Fruit fly (Drosophila melanogaster): Measurements from ENCODE around the gene Calx.

Gene Calx

dm6 chr3R:20956875-20957874 lies 20.8 kb upstream of the Calx start (continued):
- TF ChIP-seq CG9797 (GFP tag; optimal IDR thresholded peaks at IDR 0.05), result no peak
- peak; percentile 5; the same call in 1 of the 2 replicates for TF ChIP-seq CG8765 (GFP tag; IDR thresholded peaks at IDR 0.05)
- TF ChIP-seq fu2 (GFP tag; optimal IDR thresholded peaks at IDR 0.05), result peak; percentile 86
- TF ChIP-seq CG10267 (tag; optimal IDR thresholded peaks at IDR 0.05), result peak; percentile 79
- peak; percentile 66 for TF ChIP-seq salm (tag; optimal IDR thresholded peaks at IDR 0.05)
- peak; percentile 88 for TF ChIP-seq nau (GFP tag; optimal IDR thresholded peaks at IDR 0.05)
- TF ChIP-seq CoRest (tag; optimal IDR thresholded peaks at IDR 0.05), result peak; percentile 95
- TF ChIP-seq Rfx (GFP tag; IDR thresholded peaks at IDR 0.05), result peak; percentile 68
- peak; percentile 87 for TF ChIP-seq row (GFP tag; IDR thresholded peaks at IDR 0.05)
- TF ChIP-seq ken (GFP tag; IDR thresholded peaks at IDR 0.05), result no peak; the same call in 2 of the 3 replicates
- peak; percentile 58 for TF ChIP-seq CG12942 (GFP tag; optimal IDR thresholded peaks at IDR 0.05)
- peak; percentile 25 for TF ChIP-seq Sry-β (GFP tag; optimal IDR thresholded peaks at IDR 0.05)
- peak; percentile 69; the same call in 1 of the 2 replicates for TF ChIP-seq Ptx1 (GFP tag; IDR thresholded peaks at IDR 0.05)
- peak; percentile 63 for TF ChIP-seq emc (GFP tag; optimal IDR thresholded peaks at IDR 0.05)
- TF ChIP-seq wek (GFP tag; optimal IDR thresholded peaks at IDR 0.05), result no peak
- TF ChIP-seq CG32772 (GFP tag; IDR thresholded peaks at IDR 0.05), result peak; percentile 54; the same call in 1 of the 2 replicates
- TF ChIP-seq CG34422 (GFP tag; IDR thresholded peaks at IDR 0.05), result peak; percentile 68; the same call in 2 of the 3 replicates
- TF ChIP-seq onecut (GFP tag; IDR thresholded peaks at IDR 0.05), result peak; percentile 4; the same call in 1 of the 2 replicates
- peak; percentile 67 for TF ChIP-seq unpg (GFP tag; optimal IDR thresholded peaks at IDR 0.05)
- TF ChIP-seq ftz-f1 (GFP tag; optimal IDR thresholded peaks at IDR 0.05), result peak; percentile 42
- peak; percentile 95 for TF ChIP-seq CG18619 (GFP tag; optimal IDR thresholded peaks at IDR 0.05)
- TF ChIP-seq NC2α (GFP tag; optimal IDR thresholded peaks at IDR 0.05), result peak; percentile 39
- TF ChIP-seq dmrt11E (tag; optimal IDR thresholded peaks at IDR 0.05), result no peak
- peak; percentile 93 for TF ChIP-seq cwo (GFP tag; optimal IDR thresholded peaks at IDR 0.05)
- TF ChIP-seq zfh2 (GFP tag; optimal IDR thresholded peaks at IDR 0.05), result peak; percentile 89
- no peak for TF ChIP-seq CG31365 (tag; optimal IDR thresholded peaks at IDR 0.05)
- peak; percentile 70 for TF ChIP-seq Vsx1 (GFP tag; optimal IDR thresholded peaks at IDR 0.05)
- TF ChIP-seq ara (GFP tag; IDR thresholded peaks at IDR 0.05), result peak; percentile 63
- TF ChIP-seq Hr78 (GFP tag; optimal IDR thresholded peaks at IDR 0.05), result peak in 1 of 2 experiments; percentile 85
- TF ChIP-seq peb (GFP tag; IDR thresholded peaks at IDR 0.05), result no peak
- TF ChIP-seq CG4360 (GFP tag; IDR thresholded peaks at IDR 0.05), result no peak
- peak; percentile 92 for TF ChIP-seq Med (GFP tag)
- no peak for TF ChIP-seq CG14860 (GFP tag; IDR thresholded peaks at IDR 0.05; ENCODE audit: partially characterized antibody)
- TF ChIP-seq CG3407 (GFP tag; optimal IDR thresholded peaks at IDR 0.05), result peak; percentile 59
- no peak for TF ChIP-seq unc-4 (GFP tag; IDR thresholded peaks at IDR 0.05; ENCODE audit: partially characterized antibody)
- peak; percentile 18 for TF ChIP-seq fd64A (GFP tag; optimal IDR thresholded peaks at IDR 0.05)
- peak; percentile 85 for TF ChIP-seq CG2712 (tag; optimal IDR thresholded peaks at IDR 0.05)
- peak; percentile 63 for TF ChIP-seq abd-A (tag; optimal IDR thresholded peaks at IDR 0.05)
- TF ChIP-seq CG9727 (GFP tag; optimal IDR thresholded peaks at IDR 0.05), result peak; percentile 95
- peak; percentile 84 for TF ChIP-seq zf30C (GFP tag; optimal IDR thresholded peaks at IDR 0.05)
- TF ChIP-seq cad (GFP tag; optimal IDR thresholded peaks at IDR 0.05), result no peak
- peak; percentile 89 for TF ChIP-seq az2 (GFP tag; optimal IDR thresholded peaks at IDR 0.05)
- peak; percentile 73 for TF ChIP-seq CG30431 (GFP tag; optimal IDR thresholded peaks at IDR 0.05)
- peak; percentile 32 for TF ChIP-seq CG4282 (GFP tag; optimal IDR thresholded peaks at IDR 0.05)
- peak; percentile 73; the same call in 1 of the 3 replicates for TF ChIP-seq CG3726 (GFP tag; IDR thresholded peaks at IDR 0.05)
- peak; percentile 43 for TF ChIP-seq CG9876 (GFP tag; optimal IDR thresholded peaks at IDR 0.05)
- TF ChIP-seq Drgx (GFP tag; IDR thresholded peaks at IDR 0.05), result no peak; the same call in 1 of the 2 replicates
